Fruit fly (Drosophila melanogaster): ENCODE results near the gene CG15337.

The CG15337 gene

DNA sequence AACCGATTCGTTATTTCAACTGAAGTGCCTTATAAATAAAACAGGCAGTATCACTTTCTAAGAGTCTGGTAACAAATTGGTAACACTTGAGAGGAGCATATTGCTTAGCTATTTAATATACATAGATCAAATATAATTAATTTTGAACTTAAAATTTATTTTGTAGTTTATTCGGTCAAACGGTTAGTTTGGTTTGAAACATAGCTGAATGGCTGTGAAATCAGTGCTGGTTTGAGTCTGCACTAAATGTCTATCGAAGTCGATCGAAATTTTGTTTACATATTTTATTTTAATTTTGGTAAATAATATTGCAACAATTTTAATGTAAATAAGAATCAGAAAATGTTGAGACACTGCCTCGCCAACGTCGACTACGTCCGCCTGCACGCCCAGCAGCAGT is 11.3 kb upstream of the CG15337 start, which contains the start of gene CG10959:
Gene CG10959, plus strand, starts transcription at position 228 of the 400 bp plus-strand sequence.
- TF ChIP-seq psq (optimal IDR thresholded peaks at IDR 0.05), result no peak
- no peak for TF ChIP-seq Sin3A (optimal IDR thresholded peaks at IDR 0.05)
- TF ChIP-seq insv (optimal IDR thresholded peaks at IDR 0.05), result no peak
- TF ChIP-seq h (optimal IDR thresholded peaks at IDR 0.05), result no peak
- TF ChIP-seq ttk (optimal IDR thresholded peaks at IDR 0.05), result no peak
- TF ChIP-seq Myc (optimal IDR thresholded peaks at IDR 0.05), result no peak

DNA sequence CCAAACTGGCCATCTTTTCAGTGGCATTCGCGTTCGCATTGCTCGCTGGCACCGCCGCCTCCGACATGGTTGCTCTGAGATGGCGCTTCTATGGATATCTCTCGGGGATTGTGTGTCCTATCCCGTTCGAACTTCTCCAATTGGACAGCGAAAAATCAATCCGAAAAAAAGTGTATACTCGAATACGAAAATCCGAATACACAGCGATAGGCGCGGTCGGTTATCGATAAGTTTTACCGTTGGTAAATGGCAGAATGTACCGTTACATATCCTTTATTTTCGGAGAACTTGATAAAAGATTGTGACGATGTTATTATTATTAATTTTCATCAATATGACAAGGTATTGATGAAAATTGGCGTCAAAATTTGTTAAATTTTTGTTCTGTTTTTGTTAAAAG is 7.8 kb upstream of the CG15337 start, which contains the start of gene Gbeta5:
Gene Gbeta5, minus strand, starts transcription at position 199 of the 400 bp plus-strand sequence.
- no peak for TF ChIP-seq ttk (optimal IDR thresholded peaks at IDR 0.05)
- no peak for TF ChIP-seq h (optimal IDR thresholded peaks at IDR 0.05)
- no peak for TF ChIP-seq insv (optimal IDR thresholded peaks at IDR 0.05)
- no peak for TF ChIP-seq psq (optimal IDR thresholded peaks at IDR 0.05)
- no peak for TF ChIP-seq Myc (optimal IDR thresholded peaks at IDR 0.05)
- no peak for TF ChIP-seq Sin3A (optimal IDR thresholded peaks at IDR 0.05)

DNA sequence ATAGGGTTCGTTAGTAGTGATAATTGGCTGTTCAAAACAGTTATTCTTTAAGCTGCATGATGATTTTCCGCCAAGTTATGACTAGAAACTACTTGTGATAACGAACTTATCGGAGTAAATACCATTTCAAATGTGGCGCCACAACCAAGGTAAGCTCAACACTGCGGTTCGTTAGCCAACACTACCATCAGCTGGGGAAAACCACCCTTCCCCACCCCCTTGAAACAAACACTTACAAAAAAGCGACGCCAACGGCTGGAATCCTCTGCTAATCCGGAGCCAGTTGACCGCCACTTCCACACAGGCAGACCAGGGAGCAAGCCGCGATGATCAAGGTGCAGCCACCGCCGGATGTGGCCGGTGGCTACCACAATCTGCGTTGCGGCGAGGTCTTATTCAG is 7.1 kb upstream of the CG15337 start, which contains the start of gene CG18262:
Gene CG18262, plus strand, starts transcription at position 231 of the 400 bp plus-strand sequence.
- no peak for TF ChIP-seq Myc (optimal IDR thresholded peaks at IDR 0.05)
- TF ChIP-seq insv (optimal IDR thresholded peaks at IDR 0.05), result no peak
- TF ChIP-seq h (optimal IDR thresholded peaks at IDR 0.05), result no peak
- no peak for TF ChIP-seq psq (optimal IDR thresholded peaks at IDR 0.05)
- no peak for TF ChIP-seq ttk (optimal IDR thresholded peaks at IDR 0.05)
- no peak for TF ChIP-seq Sin3A (optimal IDR thresholded peaks at IDR 0.05)

DNA sequence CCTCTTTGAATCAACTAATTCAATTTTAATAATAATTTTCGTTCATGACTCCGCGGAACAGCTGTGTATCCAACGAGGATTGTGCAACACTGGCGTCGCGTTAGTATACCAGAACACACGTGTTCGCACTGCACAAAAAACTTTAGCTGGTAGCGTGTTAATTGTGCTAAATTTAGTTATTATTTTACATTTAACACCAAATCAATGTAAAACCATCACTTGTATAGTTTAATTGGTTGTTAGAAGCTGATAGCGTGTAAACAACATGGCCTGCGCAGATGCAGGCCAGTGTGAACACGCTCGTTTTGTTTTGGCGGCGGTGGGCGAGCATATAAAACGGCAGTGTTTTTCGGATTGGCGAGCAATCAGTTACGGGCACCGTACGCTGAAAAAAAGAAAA is 2.6 kb upstream of the CG15337 start, which contains the start of the genes Traf6 and GIIIspla2:
Gene Traf6, minus strand, starts transcription at position 93 of the 400 bp plus-strand sequence.
Gene GIIIspla2, plus strand, starts transcription at position 335 of the 400 bp plus-strand sequence.
- TF ChIP-seq ttk (optimal IDR thresholded peaks at IDR 0.05) (no peak), h (optimal IDR thresholded peaks at IDR 0.05) (no peak), psq (optimal IDR thresholded peaks at IDR 0.05) (no peak), insv (optimal IDR thresholded peaks at IDR 0.05) (no peak), Sin3A (optimal IDR thresholded peaks at IDR 0.05) (no peak), Myc (optimal IDR thresholded peaks at IDR 0.05) (no peak)

DNA sequence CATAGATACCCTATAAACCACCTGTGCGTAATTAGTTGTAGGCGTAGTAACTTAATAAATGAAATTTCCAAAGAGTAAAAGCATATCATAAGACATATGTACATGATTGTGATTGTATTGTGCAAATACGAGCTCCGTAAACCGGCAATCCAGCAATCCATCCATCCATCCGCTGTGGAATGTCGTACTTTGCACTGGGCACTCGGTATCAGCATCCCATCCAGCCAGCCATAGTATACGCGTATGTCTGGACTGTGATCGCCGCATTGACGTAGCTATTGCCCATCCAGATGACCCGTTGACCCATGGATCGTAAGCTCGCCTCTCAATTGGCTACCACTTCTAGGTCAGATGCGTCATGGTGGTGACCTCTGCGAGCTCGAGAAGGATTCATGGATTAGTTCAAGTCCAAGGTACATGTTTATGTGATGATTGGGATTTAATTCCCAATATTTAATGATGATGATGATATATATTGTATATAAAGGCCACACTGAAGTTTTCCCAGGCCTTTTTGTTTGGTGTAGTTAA is 847 bp upstream of the CG15337 start:
- TF ChIP-seq h (optimal IDR thresholded peaks at IDR 0.05) (no peak), insv (optimal IDR thresholded peaks at IDR 0.05) (no peak), ttk (optimal IDR thresholded peaks at IDR 0.05) (no peak), psq (optimal IDR thresholded peaks at IDR 0.05) (no peak), Myc (optimal IDR thresholded peaks at IDR 0.05) (no peak), Sin3A (optimal IDR thresholded peaks at IDR 0.05) (no peak)

DNA sequence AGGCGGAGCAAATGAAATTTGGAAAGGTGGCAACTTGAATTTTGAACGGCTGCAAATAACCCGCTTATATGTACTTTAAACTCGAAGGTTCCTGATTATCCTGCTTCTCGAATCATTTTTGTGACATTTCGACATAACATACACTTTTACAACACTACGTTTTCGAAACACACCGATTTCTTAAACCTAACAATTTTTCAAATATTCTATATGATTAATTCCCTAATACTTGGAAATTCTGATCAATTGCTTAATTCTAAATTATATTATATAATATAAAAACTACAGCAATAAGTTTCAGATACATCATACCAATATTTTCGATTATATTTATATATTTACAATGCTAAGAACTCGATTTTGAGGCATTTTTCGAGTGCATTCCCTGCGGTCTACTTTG is 2.8 kb downstream of the CG15337 start, which contains the start of gene CG10761:
Gene CG10761, minus strand, starts transcription at position 101 of the 400 bp plus-strand sequence.
- TF ChIP-seq psq (optimal IDR thresholded peaks at IDR 0.05) (no peak), ttk (optimal IDR thresholded peaks at IDR 0.05) (no peak), Myc (optimal IDR thresholded peaks at IDR 0.05) (no peak), insv (optimal IDR thresholded peaks at IDR 0.05) (no peak), Sin3A (optimal IDR thresholded peaks at IDR 0.05) (no peak), h (optimal IDR thresholded peaks at IDR 0.05) (no peak)

DNA sequence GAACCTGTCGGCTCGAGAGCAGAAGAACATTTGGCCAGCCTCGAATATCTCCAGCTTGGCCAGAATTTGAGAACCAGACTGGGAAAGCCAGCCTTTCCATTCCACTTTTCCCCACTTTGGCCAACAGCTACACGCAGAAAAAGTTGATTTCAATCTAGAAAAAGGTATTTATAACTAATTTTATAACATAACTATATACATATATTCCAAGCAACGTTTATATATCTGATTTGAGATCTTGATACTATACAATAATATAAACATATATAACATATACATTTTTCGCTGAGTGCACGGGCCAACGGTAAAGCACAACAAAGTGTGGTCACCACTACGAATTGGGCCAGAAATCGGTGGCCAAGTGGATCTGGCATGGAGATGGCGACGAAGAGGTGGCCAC is 3.6 kb downstream of the CG15337 start:
- TF ChIP-seq psq (optimal IDR thresholded peaks at IDR 0.05) (no peak), Sin3A (optimal IDR thresholded peaks at IDR 0.05) (no peak), insv (optimal IDR thresholded peaks at IDR 0.05) (no peak), Myc (optimal IDR thresholded peaks at IDR 0.05) (no peak), ttk (optimal IDR thresholded peaks at IDR 0.05) (no peak), h (optimal IDR thresholded peaks at IDR 0.05) (no peak)

DNA sequence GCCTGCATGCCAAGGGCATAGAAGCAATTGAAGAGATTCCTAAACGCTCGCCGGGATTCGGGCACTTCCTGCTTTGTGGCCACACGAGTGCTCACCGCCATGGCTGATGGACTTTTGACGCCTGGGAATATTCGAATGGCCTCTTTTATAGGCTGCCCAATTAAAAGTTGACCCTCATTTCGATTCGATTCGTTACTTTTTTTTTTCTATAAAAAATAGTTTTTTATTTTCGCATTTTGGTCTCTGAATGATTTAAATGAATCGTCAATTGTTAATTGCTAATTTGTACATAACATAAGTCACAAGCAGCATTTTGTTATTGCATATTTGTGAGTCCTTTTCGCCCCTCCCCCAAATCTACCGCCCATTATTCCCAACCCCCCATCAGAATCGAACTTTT is 5.8 kb downstream of the CG15337 start, which contains the start of gene Or7a:
Gene Or7a, minus strand, starts transcription at position 101 of the 400 bp plus-strand sequence.
- TF ChIP-seq insv (optimal IDR thresholded peaks at IDR 0.05) (no peak), psq (optimal IDR thresholded peaks at IDR 0.05) (no peak), ttk (optimal IDR thresholded peaks at IDR 0.05) (no peak), h (optimal IDR thresholded peaks at IDR 0.05) (no peak), Sin3A (optimal IDR thresholded peaks at IDR 0.05) (no peak), Myc (optimal IDR thresholded peaks at IDR 0.05) (no peak)

DNA sequence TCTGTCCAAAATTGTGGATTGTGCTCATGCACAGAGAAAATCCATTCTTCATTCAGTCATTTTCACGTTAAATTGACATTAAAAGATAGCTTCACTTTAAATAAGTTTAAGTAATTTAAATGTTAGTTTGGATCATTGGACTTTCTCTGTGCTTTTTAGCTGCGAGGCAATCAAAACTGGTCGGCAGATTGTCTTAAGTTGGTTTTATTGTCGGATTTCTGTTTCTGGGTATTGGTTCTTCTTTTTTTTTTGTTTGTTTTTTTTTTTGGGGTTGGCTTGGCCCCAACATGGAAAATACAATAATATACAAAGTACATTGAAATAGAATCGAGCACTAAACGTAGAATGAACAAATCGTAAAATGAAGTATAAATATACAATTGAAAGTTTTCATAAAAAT is 10.3 kb downstream of the CG15337 start, which contains the start of gene CG2278:
Gene CG2278, minus strand, starts transcription at position 101 of the 400 bp plus-strand sequence.
- no peak for TF ChIP-seq Myc (optimal IDR thresholded peaks at IDR 0.05)
- TF ChIP-seq h (optimal IDR thresholded peaks at IDR 0.05), result no peak
- TF ChIP-seq psq (optimal IDR thresholded peaks at IDR 0.05), result no peak
- no peak for TF ChIP-seq Sin3A (optimal IDR thresholded peaks at IDR 0.05)
- TF ChIP-seq insv (optimal IDR thresholded peaks at IDR 0.05), result no peak
- TF ChIP-seq ttk (optimal IDR thresholded peaks at IDR 0.05), result no peak

DNA sequence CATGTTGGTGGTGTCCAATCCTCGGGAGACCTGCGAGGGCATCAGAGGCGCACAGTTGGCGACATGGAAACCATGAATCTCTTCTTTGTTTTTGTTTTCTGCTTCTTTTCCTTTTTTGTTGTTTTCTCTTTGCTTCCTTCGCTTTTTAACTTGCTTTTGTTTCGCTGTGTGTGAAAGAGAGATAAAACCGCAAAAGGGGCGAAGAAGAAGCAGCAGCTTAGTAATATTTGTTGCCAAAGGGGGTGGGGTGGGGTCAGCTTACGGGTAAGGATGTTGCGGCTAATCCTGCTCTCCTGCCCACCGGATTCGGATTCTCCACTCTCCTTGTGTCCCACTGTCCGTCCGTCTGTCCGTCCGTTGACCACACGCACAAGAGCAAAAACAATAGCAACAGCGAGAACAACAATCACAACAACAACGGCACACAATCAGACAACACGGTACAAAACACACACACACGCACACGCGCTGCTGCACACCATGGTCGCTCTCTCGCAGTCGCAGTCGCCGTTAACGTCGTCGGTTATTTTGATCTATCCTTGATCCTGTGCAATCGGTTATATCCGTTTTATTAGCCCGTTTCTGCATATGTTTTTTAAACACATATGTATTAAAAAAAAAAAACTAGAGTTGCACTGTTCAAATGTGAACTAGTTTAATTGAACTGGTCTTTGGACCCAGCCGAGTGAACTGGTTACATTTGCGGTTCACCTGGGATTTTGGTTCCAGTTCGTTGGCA is 16.6 kb downstream of the CG15337 start:
- TF ChIP-seq insv (optimal IDR thresholded peaks at IDR 0.05) (no peak), Myc (optimal IDR thresholded peaks at IDR 0.05) (no peak), h (optimal IDR thresholded peaks at IDR 0.05) (no peak), Sin3A (optimal IDR thresholded peaks at IDR 0.05) (no peak), psq (optimal IDR thresholded peaks at IDR 0.05) (no peak), ttk (optimal IDR thresholded peaks at IDR 0.05) (no peak)

DNA sequence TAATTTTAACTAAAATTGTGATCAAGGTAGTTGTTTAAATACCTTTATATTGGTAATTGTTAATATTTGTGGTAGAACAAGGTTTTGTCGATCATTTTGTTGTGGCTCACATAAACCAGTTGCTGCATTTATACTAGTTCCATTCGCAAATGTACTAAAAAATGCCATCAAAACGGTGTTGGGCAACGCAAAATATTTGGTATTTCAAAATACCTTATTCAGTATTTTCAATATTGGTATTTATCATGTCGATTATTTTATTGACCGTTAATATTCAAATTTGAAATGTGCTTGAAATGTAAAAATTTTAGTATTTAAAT is 17.1 kb downstream of the CG15337 start, which contains the start of gene slpr:
Gene slpr, minus strand, starts transcription at position 156 of the 320 bp plus-strand sequence.
- no peak for TF ChIP-seq insv (optimal IDR thresholded peaks at IDR 0.05)
- TF ChIP-seq psq (optimal IDR thresholded peaks at IDR 0.05), result no peak
- no peak for TF ChIP-seq h (optimal IDR thresholded peaks at IDR 0.05)
- TF ChIP-seq Myc (optimal IDR thresholded peaks at IDR 0.05), result no peak
- no peak for TF ChIP-seq ttk (optimal IDR thresholded peaks at IDR 0.05)
- no peak for TF ChIP-seq Sin3A (optimal IDR thresholded peaks at IDR 0.05)

DNA sequence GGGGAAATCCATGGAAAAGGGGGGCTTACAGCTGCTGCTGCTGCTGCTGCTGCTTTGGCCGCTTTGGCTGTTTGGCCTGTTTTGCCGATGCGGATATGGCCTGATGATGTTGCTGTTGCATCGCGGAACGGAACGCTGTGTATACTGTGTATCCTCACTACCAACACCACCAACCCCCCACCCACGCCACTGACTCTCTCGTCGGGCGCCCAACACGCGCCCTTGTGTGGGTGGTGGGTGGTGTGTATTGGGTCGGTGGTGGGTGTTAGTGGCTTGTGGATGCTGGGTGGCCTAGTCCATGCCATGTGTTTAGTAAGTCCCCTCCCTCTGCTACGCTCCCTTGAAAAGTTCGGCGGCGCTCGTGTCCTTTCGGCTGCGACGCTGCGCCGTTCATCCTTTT is 17.9 kb downstream of the CG15337 start:
- no peak for TF ChIP-seq h (optimal IDR thresholded peaks at IDR 0.05)
- TF ChIP-seq ttk (optimal IDR thresholded peaks at IDR 0.05), result no peak
